Fruit fly (Drosophila melanogaster): ENCODE measurements around the gene para.

Gene para

dm6 chrX:16425145-16425544, 107.8 kb downstream of the para start:
- TF ChIP-seq exex (tag; optimal IDR thresholded peaks at IDR 0.05) (no peak), jing (GFP tag; optimal IDR thresholded peaks at IDR 0.05) (no peak), trh (GFP tag; optimal IDR thresholded peaks at IDR 0.05) (no peak), Bgb (GFP tag; IDR thresholded peaks at IDR 0.05; ENCODE audit: partially characterized antibody) (no peak), Camta (GFP tag; optimal IDR thresholded peaks at IDR 0.05) (no peak), Ets97D (GFP tag; optimal IDR thresholded peaks at IDR 0.05) (no peak), D19A (tag; optimal IDR thresholded peaks at IDR 0.05) (no peak), Nf-YA (GFP tag; IDR thresholded peaks at IDR 0.05) (no peak), sima (GFP tag; optimal IDR thresholded peaks at IDR 0.05) (no peak), NC2α (GFP tag; optimal IDR thresholded peaks at IDR 0.05) (no peak), CG17385 (GFP tag; optimal IDR thresholded peaks at IDR 0.05) (peak; percentile 72), Atf6 (GFP tag; IDR thresholded peaks at IDR 0.05) (no peak), eyg (GFP tag; optimal IDR thresholded peaks at IDR 0.05) (no peak), cg (GFP tag; optimal IDR thresholded peaks at IDR 0.05) (peak; percentile 66), Dfd (GFP tag; optimal IDR thresholded peaks at IDR 0.05) (no peak), CG13424 (tag; optimal IDR thresholded peaks at IDR 0.05) (no peak), CG31365 (tag; optimal IDR thresholded peaks at IDR 0.05) (no peak), crol (GFP tag; IDR thresholded peaks at IDR 0.05) (no peak), Hsf (GFP tag; optimal IDR thresholded peaks at IDR 0.05) (no peak), D19B (GFP tag; optimal IDR thresholded peaks at IDR 0.05) (no peak), sc (optimal IDR thresholded peaks at IDR 0.05) (no peak), sc (GFP tag; optimal IDR thresholded peaks at IDR 0.05) (no peak), Trl (optimal IDR thresholded peaks at IDR 0.05) (peak in 1 of 2 experiments; percentile 52), Trl (GFP tag; optimal IDR thresholded peaks at IDR 0.05) (no peak), lbe (GFP tag; optimal IDR thresholded peaks at IDR 0.05) (peak; percentile 38), Mad (GFP tag; optimal IDR thresholded peaks at IDR 0.05) (no peak), cwo (GFP tag; optimal IDR thresholded peaks at IDR 0.05) (no peak), CG1529 (GFP tag; optimal IDR thresholded peaks at IDR 0.05) (no peak), CG10462 (GFP tag; optimal IDR thresholded peaks at IDR 0.05) (no peak), seq (GFP tag; IDR thresholded peaks at IDR 0.05) (no peak), CG7556 (GFP tag; optimal IDR thresholded peaks at IDR 0.05) (no peak), chn (GFP tag; optimal IDR thresholded peaks at IDR 0.05) (no peak), odd (GFP tag; optimal IDR thresholded peaks at IDR 0.05) (no peak), BtbVII (GFP tag; optimal IDR thresholded peaks at IDR 0.05) (no peak), CrebB (tag; optimal IDR thresholded peaks at IDR 0.05) (no peak), CG11456 (GFP tag; IDR thresholded peaks at IDR 0.05) (no peak), Aef1 (GFP tag; IDR thresholded peaks at IDR 0.05) (no peak), Dbx (GFP tag; IDR thresholded peaks at IDR 0.05) (no peak), CG1647 (GFP tag; optimal IDR thresholded peaks at IDR 0.05) (no peak), Med (GFP tag) (peak; percentile 61), kay (GFP tag; optimal IDR thresholded peaks at IDR 0.05) (no peak), CG31224 (GFP tag; IDR thresholded peaks at IDR 0.05) (no peak), CG18599 (GFP tag; optimal IDR thresholded peaks at IDR 0.05) (no peak), CG34422 (GFP tag; IDR thresholded peaks at IDR 0.05) (no peak), CG16863 (GFP tag; optimal IDR thresholded peaks at IDR 0.05) (no peak), CG2202 (tag; optimal IDR thresholded peaks at IDR 0.05) (no peak), CG8478 (optimal IDR thresholded peaks at IDR 0.05) (peak; percentile 18), C15 (GFP tag; IDR thresholded peaks at IDR 0.05) (no peak), CG12071 (GFP tag; optimal IDR thresholded peaks at IDR 0.05) (no peak), ttk (GFP tag; IDR thresholded peaks at IDR 0.05) (no peak), CG6272 (GFP tag; IDR thresholded peaks at IDR 0.05) (no peak), Blimp-1 (GFP tag; optimal IDR thresholded peaks at IDR 0.05) (no peak), Mes4 (GFP tag; optimal IDR thresholded peaks at IDR 0.05) (no peak), grau (tag; optimal IDR thresholded peaks at IDR 0.05) (no peak)

All from whole organism, embryonic.